Fruit fly (Drosophila melanogaster) whole organism, embryonic: ENCODE measurements around the gene CG1847.

Experiments used
- Ada2b ChIP-seq: fragments of 200-800 bp; sonication (Bioruptor generic); IDR thresholded peaks from 2 replicates; pipeline ENCODE4 v1.3.6; 2022; ENCODE audit warnings: missing biosample characterization, missing genetic modification characterization
- Awh ChIP-seq: fragments of 200-800 bp; sonication (Bioruptor generic); IDR thresholded peaks from 2 replicates; pipeline ENCODE4, ENCODE4 v1.3.6; 2022; ENCODE audit warnings: missing biosample characterization, missing genetic modification characterization
- B-H1 ChIP-seq: fragments of 200-800 bp; sonication (Bioruptor generic); IDR thresholded peaks from 3 replicates; pipeline ENCODE4 v1.3.6; 2022; ENCODE audit warnings: missing biosample characterization, missing genetic modification characterization
- B-H2 ChIP-seq: fragments of 200-800 bp; sonication (Bioruptor generic); optimal IDR thresholded peaks from 2 replicates; lab custom pipeline; 2018; ENCODE audit warnings: missing biosample characterization, mild to moderate bottlenecking, missing genetic modification characterization
- Bteb2 ChIP-seq: fragments of 200-800 bp; sonication (Bioruptor generic); optimal IDR thresholded peaks from 2 replicates; lab custom pipeline; 2016; ENCODE audit warnings: missing biosample characterization, missing genetic modification characterization
- CG10267 ChIP-seq: fragments of 200-800 bp; sonication (Bioruptor generic); optimal IDR thresholded peaks from 2 replicates; lab custom pipeline; 2018; ENCODE audit warnings: missing biosample characterization, mild to moderate bottlenecking, missing genetic modification characterization, moderate library complexity
- CG11085 ChIP-seq: fragments of 200-800 bp; sonication (Bioruptor generic); IDR thresholded peaks from 2 replicates; pipeline ENCODE4 v1.3.6; 2022; ENCODE audit warnings: missing biosample characterization, missing genetic modification characterization
- CG11093 ChIP-seq: fragments of 200-800 bp; sonication (Bioruptor generic); IDR thresholded peaks from 3 replicates; pipeline ENCODE4 v1.3.6; 2022; ENCODE audit warnings: missing biosample characterization, missing genetic modification characterization
- CG11696 ChIP-seq: fragments of 200-800 bp; sonication (Bioruptor generic); IDR thresholded peaks from 2 replicates; pipeline ENCODE4 v1.3.6; 2022; ENCODE audit warnings: missing biosample characterization, missing genetic modification characterization
- CG12219 ChIP-seq: fragments of 200-800 bp; sonication (Bioruptor generic); optimal IDR thresholded peaks from 3 replicates; lab custom pipeline; 2018; ENCODE audit warnings: missing biosample characterization, mild to moderate bottlenecking, missing genetic modification characterization
- CG14710 ChIP-seq: fragments of 200-800 bp; sonication (Bioruptor generic); optimal IDR thresholded peaks from 3 replicates; lab custom pipeline; 2019; ENCODE audit warnings: missing biosample characterization, mild to moderate bottlenecking, missing genetic modification characterization, moderate library complexity
- CG15011 ChIP-seq: fragments of 200-800 bp; sonication (Bioruptor generic); optimal IDR thresholded peaks from 3 replicates; lab custom pipeline; 2018; ENCODE audit warnings: missing biosample characterization, mild to moderate bottlenecking, missing genetic modification characterization
- CG15514 ChIP-seq: fragments of 200-800 bp; sonication (Bioruptor generic); optimal IDR thresholded peaks from 3 replicates; lab custom pipeline; 2017; ENCODE audit warnings: missing biosample characterization, missing genetic modification characterization, mild to moderate bottlenecking, moderate library complexity, missing genetic modification reagents
- CG1602 ChIP-seq: fragments of 200-800 bp; sonication (Bioruptor generic); optimal IDR thresholded peaks from 3 replicates; lab custom pipeline; 2016; ENCODE audit warnings: missing biosample characterization, missing genetic modification characterization
- CG17568 ChIP-seq: fragments of 200-800 bp; sonication (Bioruptor generic); optimal IDR thresholded peaks from 2 replicates; lab custom pipeline; 2018; ENCODE audit warnings: missing biosample characterization, mild to moderate bottlenecking, missing genetic modification characterization, moderate library complexity
- CG17612 ChIP-seq: fragments of 200-800 bp; sonication (Bioruptor generic); IDR thresholded peaks from 2 replicates; pipeline ENCODE4 v1.3.6; 2022; ENCODE audit warnings: missing biosample characterization, missing genetic modification characterization
- CG2712 ChIP-seq: fragments of 200-800 bp; optimal IDR thresholded peaks from 3 replicates; lab custom pipeline; 2019; ENCODE audit warnings: missing biosample characterization, mild to moderate bottlenecking, missing genetic modification characterization, moderate library complexity
- CG34376 ChIP-seq: fragments of 200-800 bp; sonication (Bioruptor generic); optimal IDR thresholded peaks from 2 replicates; lab custom pipeline; 2018; ENCODE audit warnings: missing biosample characterization, mild to moderate bottlenecking, missing genetic modification characterization
- CG3838 ChIP-seq: fragments of 200-800 bp; sonication (Bioruptor generic); optimal IDR thresholded peaks from 3 replicates; lab custom pipeline; 2016; ENCODE audit warnings: missing biosample characterization, missing genetic modification characterization
- CG4730 ChIP-seq: fragments of 200-800 bp; sonication (Bioruptor generic); IDR thresholded peaks from 2 replicates; pipeline ENCODE4 v1.3.6; 2022; ENCODE audit warnings: missing biosample characterization, missing genetic modification characterization
- CG7556 ChIP-seq: fragments of 200-800 bp; sonication (Bioruptor generic); optimal IDR thresholded peaks from 2 replicates; lab custom pipeline; 2017; ENCODE audit warnings: missing biosample characterization, mild to moderate bottlenecking, missing genetic modification characterization
- CG8290 ChIP-seq, 3 experiments: fragments of 200-800 bp; sonication (Bioruptor generic); optimal IDR thresholded peaks; 2 replicates each; lab custom pipeline; 2016 to 2019; ENCODE audit warnings: missing biosample characterization in 3 of 3, missing genetic modification characterization in 3 of 3, mild to moderate bottlenecking in 2 of 3, moderate library complexity in 1 of 3
- CG8359 ChIP-seq: fragments of 200-800 bp; sonication (Bioruptor generic); optimal IDR thresholded peaks from 2 replicates; lab custom pipeline; 2017; ENCODE audit warnings: missing biosample characterization, mild to moderate bottlenecking, missing genetic modification characterization, borderline replicate concordance
- CG8478 ChIP-seq: fragments of >200 bp; optimal IDR thresholded peaks from 2 replicates; lab custom pipeline; 2018
- Dip2 ChIP-seq: fragments of 200-800 bp; sonication (Bioruptor generic); IDR thresholded peaks from 2 replicates; pipeline ENCODE4 v1.3.6; 2022; ENCODE audit warnings: missing biosample characterization, missing genetic modification characterization
- Doc3 ChIP-seq: fragments of 200-800 bp; sonication (Bioruptor generic); IDR thresholded peaks from 3 replicates; pipeline ENCODE4 v1.3.6; 2022; ENCODE audit warnings: missing biosample characterization, missing genetic modification characterization; ENCODE audit not compliant: partially characterized antibody
- E2f2 ChIP-seq: fragments of 200-800 bp; sonication (Bioruptor generic); IDR thresholded peaks from 2 replicates; pipeline ENCODE4 v1.3.6; 2022; ENCODE audit warnings: missing biosample characterization, missing genetic modification characterization
- ERR ChIP-seq: fragments of 200-800 bp; sonication (Bioruptor generic); optimal IDR thresholded peaks from 2 replicates; lab custom pipeline; 2016; ENCODE audit warnings: missing biosample characterization, missing genetic modification characterization
- Fer1 ChIP-seq: fragments of 200-800 bp; sonication (Bioruptor generic); optimal IDR thresholded peaks from 2 replicates; lab custom pipeline; 2017; ENCODE audit warnings: missing biosample characterization, mild to moderate bottlenecking, missing genetic modification characterization
- MESR4 ChIP-seq: fragments of 200-800 bp; sonication (Bioruptor generic); optimal IDR thresholded peaks from 2 replicates; lab custom pipeline; 2018; ENCODE audit warnings: missing biosample characterization, mild to moderate bottlenecking, missing genetic modification characterization, moderate library complexity
- Mad ChIP-seq: fragments of 200-800 bp; sonication (Bioruptor generic); optimal IDR thresholded peaks from 2 replicates; lab custom pipeline; 2016; ENCODE audit warnings: missing biosample characterization, missing genetic modification characterization
- Scr ChIP-seq: fragments of 200-800 bp; sonication (Bioruptor generic); IDR thresholded peaks from 2 replicates; pipeline ENCODE4 v1.3.6; 2022; ENCODE audit warnings: missing biosample characterization, missing genetic modification characterization; ENCODE audit not compliant: partially characterized antibody
- Usf ChIP-seq: fragments of 200-800 bp; sonication (Bioruptor generic); optimal IDR thresholded peaks from 2 replicates; lab custom pipeline; 2017; ENCODE audit warnings: missing genotype, missing biosample characterization, missing genetic modification characterization
- al ChIP-seq: fragments of 200-800 bp; sonication (Bioruptor generic); IDR thresholded peaks from 2 replicates; pipeline ENCODE4 v1.3.6; 2022; ENCODE audit warnings: missing biosample characterization, missing genetic modification characterization
- ato ChIP-seq: fragments of 200-800 bp; sonication (Bioruptor generic); IDR thresholded peaks from 2 replicates; pipeline ENCODE4 v1.3.6; 2022; ENCODE audit warnings: missing biosample characterization, missing genetic modification characterization; ENCODE audit not compliant: partially characterized antibody
- bbx ChIP-seq: fragments of 200-800 bp; sonication (Bioruptor generic); IDR thresholded peaks from 2 replicates; pipeline ENCODE4 v1.3.6; 2022; ENCODE audit warnings: missing biosample characterization, missing genetic modification characterization; ENCODE audit not compliant: partially characterized antibody
- caup ChIP-seq: fragments of 200-800 bp; sonication (Bioruptor generic); optimal IDR thresholded peaks from 3 replicates; lab custom pipeline; 2017; ENCODE audit warnings: missing biosample characterization, mild to moderate bottlenecking, missing genetic modification characterization, moderate library complexity; ENCODE audit not compliant: severe bottlenecking
- disco-r ChIP-seq: fragments of 200-800 bp; sonication (Bioruptor generic); optimal IDR thresholded peaks from 2 replicates; lab custom pipeline; 2016; ENCODE audit warnings: missing biosample characterization, missing genetic modification characterization
- eve ChIP-seq, 2 experiments: fragments of >200 bp; optimal IDR thresholded peaks; 2 replicates each; lab custom pipeline; 2017; ENCODE audit warnings: missing biosample characterization in 2 of 2, missing genetic modification characterization in 2 of 2
- fd3F ChIP-seq: fragments of 200-800 bp; sonication (Bioruptor generic); optimal IDR thresholded peaks from 2 replicates; lab custom pipeline; 2018; ENCODE audit warnings: missing biosample characterization, mild to moderate bottlenecking, missing genetic modification characterization, moderate library complexity
- grau ChIP-seq: fragments of 200-800 bp; optimal IDR thresholded peaks from 3 replicates; lab custom pipeline; 2019; ENCODE audit warnings: missing biosample characterization, mild to moderate bottlenecking, missing genetic modification characterization, moderate library complexity
- lbe ChIP-seq: fragments of 200-800 bp; sonication (Bioruptor generic); optimal IDR thresholded peaks from 2 replicates; lab custom pipeline; 2016; ENCODE audit warnings: missing biosample characterization, mild to moderate bottlenecking, missing genetic modification characterization
- lola ChIP-seq, 3 experiments: fragments of >200 bp in 2 of 3; fragments of 200-800 bp in 1 of 3; sonication (Bioruptor generic) in 1 of 3; optimal IDR thresholded peaks; 2 replicates each; lab custom pipeline; 2017 to 2019; ENCODE audit warnings: missing biosample characterization in 3 of 3, missing genetic modification characterization in 3 of 3, mild to moderate bottlenecking in 1 of 3, moderate library complexity in 1 of 3
- p53 ChIP-seq: fragments of 200-800 bp; sonication (Bioruptor generic); optimal IDR thresholded peaks from 2 replicates; lab custom pipeline; 2016; ENCODE audit warnings: missing biosample characterization, missing genetic modification characterization
- pfk ChIP-seq: fragments of 200-800 bp; sonication (Bioruptor generic); optimal IDR thresholded peaks from 2 replicates; lab custom pipeline; 2018; ENCODE audit warnings: missing biosample characterization, mild to moderate bottlenecking, missing genetic modification characterization, moderate library complexity
- row ChIP-seq: fragments of 200-800 bp; sonication (Bioruptor generic); IDR thresholded peaks from 3 replicates; pipeline ENCODE4 v1.3.6; 2022; ENCODE audit warnings: missing biosample characterization, missing genetic modification characterization
- shn ChIP-seq: fragments of 200-800 bp; sonication (Bioruptor generic); optimal IDR thresholded peaks from 3 replicates; lab custom pipeline; 2016; ENCODE audit warnings: missing biosample characterization, missing genetic modification characterization
- tin ChIP-seq: fragments of 200-800 bp; sonication (Bioruptor generic); optimal IDR thresholded peaks from 3 replicates; lab custom pipeline; 2016; ENCODE audit warnings: missing biosample characterization, missing genetic modification characterization
- toy ChIP-seq: fragments of 200-800 bp; sonication (Bioruptor generic); IDR thresholded peaks from 2 replicates; pipeline ENCODE4 v1.3.6; 2022; ENCODE audit warnings: missing biosample characterization, missing genetic modification characterization
- ttk ChIP-seq: fragments of 200-800 bp; sonication (Bioruptor generic); IDR thresholded peaks from 2 replicates; pipeline ENCODE4 v2.1.2; 2022; ENCODE audit warnings: missing biosample characterization, missing genetic modification characterization

CG1847 gene

dm6 chrX:11915154-11915593 lies 46.2 kb downstream of the CG1847 start (continued):
- peak; percentile 86 for TF ChIP-seq caup (GFP tag; lab: Kevin White, UChicago)
- peak; percentile 91 for TF ChIP-seq row (GFP tag; lab: Robert Waterston, UW)
- peak; percentile 64 for TF ChIP-seq CG8290 (GFP tag; optimal IDR thresholded peaks at IDR 0.05; lab: Kevin White, UChicago)
- TF ChIP-seq CG8290 (tag; optimal IDR thresholded peaks at IDR 0.05; lab: Kevin White, UChicago) = peak in 1 of 2 experiments; percentile 48
- TF ChIP-seq CG8359 = peak; percentile 64
- no peak for TF ChIP-seq p53
- peak in 1 of 2 experiments; percentile 58 for TF ChIP-seq eve (GFP tag; optimal IDR thresholded peaks at IDR 0.05; lab: Kevin White, UChicago)
- TF ChIP-seq CG4730 (GFP tag; lab: Robert Waterston, UW) = peak; percentile 59
- TF ChIP-seq ERR (GFP tag; lab: Kevin White, UChicago) = no peak
- TF ChIP-seq Scr = no peak
- peak; percentile 97 for TF ChIP-seq CG2712 (tag; lab: Kevin White, UChicago)
- TF ChIP-seq B-H1 (GFP tag; lab: Robert Waterston, UW) = peak; percentile 82
- peak; percentile 44; the same call in 1 of the 2 replicates for TF ChIP-seq CG17612
- TF ChIP-seq lola (GFP tag; optimal IDR thresholded peaks at IDR 0.05; lab: Kevin White, UChicago) = peak in 1 of 3 experiments; percentile 95
- TF ChIP-seq CG10267 = peak; percentile 87
- peak; percentile 25 for TF ChIP-seq Mad (GFP tag; lab: Kevin White, UChicago)
- TF ChIP-seq grau = peak; percentile 94
- TF ChIP-seq CG17568 (GFP tag; lab: Kevin White, UChicago) = peak; percentile 75
- peak; percentile 87 for TF ChIP-seq Usf (GFP tag; lab: Kevin White, UChicago)
- peak; percentile 75 for TF ChIP-seq CG11085 (GFP tag; lab: Robert Waterston, UW)
- no peak for TF ChIP-seq Bteb2 (GFP tag; lab: Kevin White, UChicago)
- TF ChIP-seq CG8478 (lab: Kevin White, UChicago) = no peak
- TF ChIP-seq B-H2 (GFP tag; lab: Kevin White, UChicago) = peak; percentile 65
- peak; percentile 79 for TF ChIP-seq CG1602 (GFP tag; lab: Kevin White, UChicago)
- TF ChIP-seq ttk (GFP tag; lab: Robert Waterston, UW) = peak; percentile 84
- no peak for TF ChIP-seq CG3838
- peak; percentile 77 for TF ChIP-seq CG15011 (GFP tag; lab: Kevin White, UChicago)
- TF ChIP-seq bbx (GFP tag; lab: Robert Waterston, UW) = no peak
- TF ChIP-seq CG34376 = peak; percentile 81
- TF ChIP-seq CG15514 (GFP tag; lab: Kevin White, UChicago) = peak; percentile 48
- peak; percentile 67 for TF ChIP-seq E2f2 (GFP tag; lab: Robert Waterston, UW)
- no peak for TF ChIP-seq shn (GFP tag; lab: Kevin White, UChicago)
- TF ChIP-seq CG14710 (tag; lab: Kevin White, UChicago) = peak; percentile 92
- TF ChIP-seq disco-r = no peak
- TF ChIP-seq Fer1 (GFP tag; lab: Kevin White, UChicago) = peak; percentile 89
- TF ChIP-seq toy = peak; percentile 19; the same call in 1 of the 2 replicates
- peak; percentile 8 for TF ChIP-seq MESR4
- TF ChIP-seq lbe (GFP tag; lab: Kevin White, UChicago) = peak; percentile 65
- peak; percentile 14 for TF ChIP-seq pfk (GFP tag; lab: Kevin White, UChicago)
- TF ChIP-seq Ada2b (GFP tag; lab: Robert Waterston, UW) = peak; percentile 74
- TF ChIP-seq tin = peak; percentile 75
- peak; percentile 54 for TF ChIP-seq CG11696 (GFP tag; lab: Robert Waterston, UW)
- 0 out of 2 replicates have a peak, but pooled peaks have one; percentile 34 for TF ChIP-seq Dip2 (GFP tag; lab: Robert Waterston, UW)
- no peak for TF ChIP-seq Doc3
- peak; percentile 87 for TF ChIP-seq CG11093
- peak; percentile 85 for TF ChIP-seq fd3F (GFP tag; lab: Kevin White, UChicago)
- TF ChIP-seq al (GFP tag; lab: Robert Waterston, UW) = peak; percentile 82
- peak; percentile 94 for TF ChIP-seq CG7556 (GFP tag; lab: Kevin White, UChicago)
- TF ChIP-seq ato (GFP tag; lab: Robert Waterston, UW) = no peak
- peak; percentile 74 for TF ChIP-seq Awh (GFP tag; lab: Robert Waterston, UW)
- peak; percentile 85 for TF ChIP-seq CG12219
